Worm (Caenorhabditis elegans) whole organism, young adult: ENCODE data around the gene unc-33.

Source experiments
- B0035.1 ChIP-seq: sonication (generic microtip); optimal IDR thresholded peaks from 2 replicates; lab custom pipeline; 2016; ENCODE audit warnings: missing genetic modification characterization, mild to moderate bottlenecking, missing compliant biosample characterization, missing genotype, missing genetic modification reagents
- C06A6.2 ChIP-seq: fragments of 200-800 bp; sonication (Bioruptor generic); conservative IDR thresholded peaks from 2 replicates; pipeline ENCODE4 v1.3.6; 2022; ENCODE audit warnings: missing genetic modification characterization, missing compliant biosample characterization
- F23B12.7 ChIP-seq: sonication (generic microtip); optimal IDR thresholded peaks from 2 replicates; lab custom pipeline; 2017; ENCODE audit warnings: missing genetic modification characterization, mild to moderate bottlenecking, missing compliant biosample characterization, antibody characterized with exemption, moderate library complexity; ENCODE audit not compliant: insufficient read depth
- F33H1.4 ChIP-seq: fragments of 200-800 bp; sonication (Bioruptor generic); IDR thresholded peaks from 2 replicates; pipeline ENCODE4 v1.3.6; 2022; ENCODE audit warnings: missing genetic modification reagents, missing genetic modification characterization, missing compliant biosample characterization
- F55B11.4 ChIP-seq: sonication (generic microtip); optimal IDR thresholded peaks from 2 replicates; lab custom pipeline; 2016; ENCODE audit warnings: missing compliant biosample characterization, missing genetic modification characterization, borderline replicate concordance; ENCODE audit not compliant: insufficient read depth
- K11D2.4 ChIP-seq: fragments of 200-800 bp; sonication (Bioruptor generic); IDR thresholded peaks from 2 replicates; pipeline ENCODE4 v1.3.6; 2022; ENCODE audit warnings: missing genetic modification reagents, missing genetic modification characterization, missing compliant biosample characterization
- T07F8.4 ChIP-seq: sonication (generic microtip); optimal IDR thresholded peaks from 2 replicates; lab custom pipeline; 2016; ENCODE audit warnings: mild to moderate bottlenecking, missing genetic modification characterization, moderate library complexity, missing compliant biosample characterization
- Y53G8AR.9 ChIP-seq: fragments of 200-800 bp; sonication (Bioruptor generic); conservative IDR thresholded peaks from 2 replicates; pipeline ENCODE4 v1.3.6; 2022; ENCODE audit warnings: missing genetic modification reagents, missing genetic modification characterization, missing compliant biosample characterization
- Y56A3A.18 ChIP-seq: fragments of 200-800 bp; sonication (Bioruptor generic); IDR thresholded peaks from 2 replicates; pipeline ENCODE4 v1.3.6; 2022; ENCODE audit warnings: missing genetic modification reagents, missing genetic modification characterization, missing compliant biosample characterization
- Y95B8A.8 ChIP-seq: fragments of 200-800 bp; sonication (Bioruptor generic); IDR thresholded peaks from 2 replicates; pipeline ENCODE4 v1.3.6; 2022; ENCODE audit warnings: missing genetic modification reagents, missing genetic modification characterization, missing compliant biosample characterization
- aptf-2 ChIP-seq: fragments of 200-800 bp; sonication (Bioruptor generic); conservative IDR thresholded peaks from 2 replicates; pipeline ENCODE4 v1.3.6; 2022; ENCODE audit warnings: missing genetic modification reagents, missing genetic modification characterization, missing compliant biosample characterization
- aptf-3 ChIP-seq: fragments of 200-800 bp; sonication (Bioruptor generic); IDR thresholded peaks from 2 replicates; pipeline ENCODE4 v1.3.6; 2022; ENCODE audit warnings: missing genetic modification characterization, missing compliant biosample characterization
- bed-1 ChIP-seq: fragments of 200-800 bp; sonication (Bioruptor generic); IDR thresholded peaks from 2 replicates; pipeline ENCODE4 v1.3.6; 2022; ENCODE audit warnings: missing genetic modification reagents, missing genetic modification characterization, missing compliant biosample characterization
- cebp-1 ChIP-seq, 2 experiments: fragments of 200-800 bp in 1 of 2; sonication (Bioruptor generic) in 1 of 2; sonication (generic microtip) in 1 of 2; IDR thresholded peaks in 1 of 2; optimal IDR thresholded peaks in 1 of 2; 2 replicates each; pipeline versions ENCODE4 v1.3.6 to Lab custom; 2017 to 2022; ENCODE audit warnings: missing compliant biosample characterization in 2 of 2, missing genetic modification characterization in 2 of 2, mild to moderate bottlenecking in 1 of 2, missing genetic modification reagents in 1 of 2, moderate library complexity in 1 of 2
- ceh-100 ChIP-seq: fragments of 200-800 bp; sonication (Bioruptor generic); IDR thresholded peaks from 2 replicates; pipeline ENCODE4 v1.3.6; 2022; ENCODE audit warnings: missing genetic modification reagents, missing genetic modification characterization, missing compliant biosample characterization
- ceh-91 ChIP-seq: fragments of 200-800 bp; sonication (Bioruptor generic); IDR thresholded peaks from 2 replicates; pipeline ENCODE4 v1.3.6; 2022; ENCODE audit warnings: missing genetic modification reagents, missing genetic modification characterization, missing compliant biosample characterization
- chd-7 ChIP-seq: sonication (generic microtip); optimal IDR thresholded peaks from 2 replicates; lab custom pipeline; 2016; ENCODE audit warnings: mild to moderate bottlenecking, missing genetic modification characterization, moderate library complexity, missing compliant biosample characterization
- die-1 ChIP-seq: sonication (generic microtip); optimal IDR thresholded peaks from 2 replicates; lab custom pipeline; 2016; ENCODE audit warnings: missing genotype, mild to moderate bottlenecking, missing genetic modification characterization, missing compliant biosample characterization
- fkh-3 ChIP-seq: sonication (generic microtip); optimal IDR thresholded peaks from 2 replicates; lab custom pipeline; 2016; ENCODE audit warnings: mild to moderate bottlenecking, missing genetic modification characterization, missing compliant biosample characterization
- gei-17 ChIP-seq: fragments of 200-800 bp; sonication (Bioruptor generic); optimal IDR thresholded peaks from 2 replicates; lab custom pipeline; 2018; ENCODE audit warnings: mild to moderate bottlenecking, missing genetic modification characterization, missing compliant biosample characterization
- hlh-26 ChIP-seq: fragments of 200-800 bp; sonication (Bioruptor generic); conservative IDR thresholded peaks from 2 replicates; pipeline ENCODE4 v1.3.6; 2022; ENCODE audit warnings: missing genetic modification reagents, missing genetic modification characterization, missing compliant biosample characterization
- hmg-1.2 ChIP-seq: fragments of 200-800 bp; sonication (Bioruptor generic); IDR thresholded peaks from 2 replicates; pipeline ENCODE4 v1.3.6; 2022; ENCODE audit warnings: missing genetic modification reagents, missing genetic modification characterization, missing compliant biosample characterization
- hsf-1 ChIP-seq: fragments of 200-800 bp; sonication (Bioruptor generic); IDR thresholded peaks from 2 replicates; pipeline ENCODE4 v1.3.6; 2022; ENCODE audit warnings: missing genetic modification reagents, missing genetic modification characterization, missing compliant biosample characterization
- let-526 ChIP-seq: fragments of 200-800 bp; sonication (Bioruptor generic); IDR thresholded peaks from 2 replicates; pipeline ENCODE4 v1.3.6; 2022; ENCODE audit warnings: missing genetic modification reagents, missing genetic modification characterization, missing compliant biosample characterization
- lin-40 ChIP-seq: sonication (generic microtip); optimal IDR thresholded peaks from 2 replicates; lab custom pipeline; 2016; ENCODE audit warnings: missing genetic modification characterization, mild to moderate bottlenecking, missing compliant biosample characterization, missing genotype, missing genetic modification reagents
- lir-1 ChIP-seq: fragments of 200-800 bp; sonication (Bioruptor generic); conservative IDR thresholded peaks from 2 replicates; pipeline ENCODE4 v1.3.6; 2022; ENCODE audit warnings: missing genetic modification reagents, missing genetic modification characterization, missing compliant biosample characterization
- lsy-27 ChIP-seq: sonication (generic microtip); optimal IDR thresholded peaks from 2 replicates; lab custom pipeline; 2017; ENCODE audit warnings: missing genetic modification characterization, mild to moderate bottlenecking, missing compliant biosample characterization, antibody characterized with exemption, missing genotype, borderline replicate concordance; ENCODE audit not compliant: insufficient read depth
- madf-10 ChIP-seq: sonication (generic microtip); optimal IDR thresholded peaks from 2 replicates; lab custom pipeline; 2016; ENCODE audit warnings: mild to moderate bottlenecking, missing genetic modification characterization, missing compliant biosample characterization
- madf-6 ChIP-seq: fragments of 200-800 bp; sonication (Bioruptor generic); IDR thresholded peaks from 2 replicates; pipeline ENCODE4 v1.3.6; 2022; ENCODE audit warnings: missing genetic modification reagents, missing genetic modification characterization, missing compliant biosample characterization
- nfya-1 ChIP-seq: sonication (generic microtip); optimal IDR thresholded peaks from 2 replicates; lab custom pipeline; 2017; ENCODE audit warnings: antibody characterized with exemption, missing compliant biosample characterization, missing genetic modification characterization, borderline replicate concordance; ENCODE audit not compliant: insufficient read depth
- nfya-2 ChIP-seq: fragments of 200-800 bp; sonication (Bioruptor generic); IDR thresholded peaks from 2 replicates; pipeline ENCODE4 v1.3.6; 2022; ENCODE audit warnings: missing genetic modification reagents, missing genetic modification characterization, missing compliant biosample characterization
- nhr-179 ChIP-seq: sonication (generic microtip); optimal IDR thresholded peaks from 2 replicates; lab custom pipeline; 2016; ENCODE audit warnings: mild to moderate bottlenecking, missing genetic modification characterization, missing compliant biosample characterization
- pbrm-1 ChIP-seq: fragments of 200-800 bp; sonication (Bioruptor generic); IDR thresholded peaks from 2 replicates; pipeline ENCODE4 v1.3.6; 2022; ENCODE audit warnings: missing genetic modification reagents, missing genetic modification characterization, missing compliant biosample characterization
- pha-4 ChIP-seq: fragments of 150-350 bp; sonication (generic microtip); optimal IDR thresholded peaks from 2 replicates; lab custom pipeline; 2014; ENCODE audit warnings: missing biosample characterization, missing genetic modification reagents, missing genetic modification characterization
- snpc-1.1 ChIP-seq: sonication (generic microtip); optimal IDR thresholded peaks from 2 replicates; lab custom pipeline; 2017; ENCODE audit warnings: missing genetic modification characterization, mild to moderate bottlenecking, missing compliant biosample characterization, antibody characterized with exemption, moderate library complexity, missing genotype, missing genetic modification reagents; ENCODE audit not compliant: insufficient read depth
- snpc-4 ChIP-seq, 5 experiments: fragments of 150-350 bp in 1 of 5; sonication (generic microtip) in 4 of 5; optimal IDR thresholded peaks; 2 replicates each; lab custom pipeline; 2014 to 2018; ENCODE audit warnings: missing genetic modification characterization in 5 of 5, missing biosample characterization in 3 of 5, antibody characterized with exemption in 2 of 5, mild to moderate bottlenecking in 2 of 5, missing compliant biosample characterization in 2 of 5, missing genotype in 2 of 5, moderate library complexity in 2 of 5, missing genetic modification reagents in 1 of 5
- somi-1 ChIP-seq: fragments of 200-800 bp; sonication (Bioruptor generic); optimal IDR thresholded peaks from 2 replicates; lab custom pipeline; 2018; ENCODE audit warnings: mild to moderate bottlenecking, missing genetic modification characterization, missing compliant biosample characterization
- tlf-1 ChIP-seq: fragments of 200-800 bp; sonication (Bioruptor generic); optimal IDR thresholded peaks from 2 replicates; lab custom pipeline; 2018; ENCODE audit warnings: mild to moderate bottlenecking, missing genetic modification characterization, missing compliant biosample characterization
- xnd-1 ChIP-seq: sonication (generic microtip); optimal IDR thresholded peaks from 2 replicates; lab custom pipeline; 2016; ENCODE audit warnings: missing genotype, missing genetic modification reagents, missing genetic modification characterization, missing compliant biosample characterization
- zfh-2 ChIP-seq: fragments of 200-800 bp; sonication (Bioruptor generic); conservative IDR thresholded peaks from 2 replicates; pipeline ENCODE4 v1.3.6; 2022; ENCODE audit warnings: missing genetic modification reagents, missing genetic modification characterization, missing compliant biosample characterization
- ztf-18 ChIP-seq: sonication (generic microtip); optimal IDR thresholded peaks from 2 replicates; lab custom pipeline; 2016; ENCODE audit warnings: missing genotype, mild to moderate bottlenecking, missing genetic modification characterization, missing compliant biosample characterization
- ztf-25 ChIP-seq: fragments of 200-800 bp; sonication (Bioruptor generic); IDR thresholded peaks from 2 replicates; pipeline ENCODE4 v1.3.6; 2022; ENCODE audit warnings: missing genetic modification reagents, missing genetic modification characterization, missing compliant biosample characterization
- ztf-26 ChIP-seq: sonication (generic microtip); optimal IDR thresholded peaks from 2 replicates; lab custom pipeline; 2017; ENCODE audit warnings: missing genetic modification characterization, missing compliant biosample characterization
- ztf-6 ChIP-seq: fragments of 200-800 bp; sonication (Bioruptor generic); IDR thresholded peaks from 2 replicates; pipeline ENCODE4 v1.3.6; 2022; ENCODE audit warnings: missing genetic modification reagents, missing genetic modification characterization, missing compliant biosample characterization

Gene unc-33

ce11 chrIV:3517582-3517981 lies 896 bp downstream of the unc-33 start (continued):
- TF ChIP-seq pbrm-1 (GFP tag; lab: Robert Waterston, UW), result no peak
- TF ChIP-seq F33H1.4 (GFP tag; lab: Robert Waterston, UW), result peak; percentile 88
- TF ChIP-seq bed-1 (GFP tag; lab: Robert Waterston, UW), result no peak
- peak; percentile 83 for TF ChIP-seq madf-6 (GFP tag; lab: Robert Waterston, UW)
- TF ChIP-seq pha-4 (tag; lab: Kevin White, UChicago), result no peak
- TF ChIP-seq B0035.1, result no peak
- TF ChIP-seq madf-10, result no peak
- TF ChIP-seq, all 124 proteins: peak for 9

DNA sequence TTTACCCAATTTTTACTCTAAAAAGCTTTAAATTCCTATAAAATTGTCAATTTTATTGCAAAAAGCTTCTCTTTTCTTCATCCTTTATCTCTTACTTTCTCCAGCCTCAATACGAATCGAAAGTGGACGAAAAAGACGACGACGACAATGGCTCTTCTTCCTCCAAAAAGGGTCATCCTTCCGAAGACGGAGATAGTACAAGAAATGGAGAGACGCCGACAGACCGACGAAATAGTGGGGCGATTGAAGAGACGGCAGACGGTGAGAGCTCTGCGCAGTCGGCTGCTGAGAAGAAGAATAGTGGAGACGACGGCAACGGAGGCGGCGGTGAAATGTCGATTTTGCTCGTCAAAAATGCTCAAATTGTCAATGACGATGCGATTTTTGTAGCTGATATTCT lies 2.7 kb downstream of the unc-33 start:
- no peak for TF ChIP-seq gei-17 (GFP tag; lab: Kevin White, UChicago)
- no peak for TF ChIP-seq tlf-1 (GFP tag; lab: Kevin White, UChicago)
- TF ChIP-seq aptf-2 (GFP tag; lab: Robert Waterston, UW), result no peak
- TF ChIP-seq Y95B8A.8 (GFP tag; lab: Robert Waterston, UW), result no peak
- no peak for TF ChIP-seq nfya-1
- no peak for TF ChIP-seq fkh-3 (tag; lab: Kevin White, UChicago)
- peak; percentile 68 for TF ChIP-seq snpc-4 (GFP tag; optimal IDR thresholded peaks at IDR 0.05; lab: Kevin White, UChicago)
- peak; percentile 70 to 85 (median 84) for TF ChIP-seq snpc-4 (tag; optimal IDR thresholded peaks at IDR 0.05; lab: Kevin White, UChicago)
- no peak for TF ChIP-seq die-1 (tag; lab: Kevin White, UChicago)
- TF ChIP-seq F55B11.4, result no peak
- TF ChIP-seq K11D2.4 (GFP tag; lab: Robert Waterston, UW), result no peak
- no peak for TF ChIP-seq chd-7 (tag; lab: Kevin White, UChicago)
- no peak for TF ChIP-seq ztf-25 (GFP tag; lab: Robert Waterston, UW)
- no peak for TF ChIP-seq hsf-1 (GFP tag; lab: Robert Waterston, UW)
- no peak for TF ChIP-seq madf-6 (GFP tag; lab: Robert Waterston, UW)
- TF ChIP-seq let-526, result no peak
- no peak for TF ChIP-seq lin-40
- TF ChIP-seq cebp-1 (GFP tag; IDR thresholded peaks at IDR 0.05; lab: Robert Waterston, UW), result no peak
- TF ChIP-seq cebp-1 (tag; optimal IDR thresholded peaks at IDR 0.05; lab: Kevin White, UChicago), result peak; percentile 47
- no peak for TF ChIP-seq somi-1 (GFP tag; lab: Kevin White, UChicago)
- no peak for TF ChIP-seq ztf-18 (tag; lab: Kevin White, UChicago)
- no peak for TF ChIP-seq aptf-3 (GFP tag; lab: Robert Waterston, UW)
- TF ChIP-seq Y56A3A.18 (GFP tag; lab: Robert Waterston, UW), result no peak
- no peak for TF ChIP-seq lsy-27
- TF ChIP-seq nfya-2, result no peak
- no peak for TF ChIP-seq lir-1 (GFP tag; lab: Robert Waterston, UW)
- TF ChIP-seq xnd-1 (tag; lab: Kevin White, UChicago), result no peak
- TF ChIP-seq ztf-6 (GFP tag; lab: Robert Waterston, UW), result no peak
- TF ChIP-seq snpc-1.1 (tag; lab: Kevin White, UChicago), result no peak
- no peak for TF ChIP-seq F23B12.7
- no peak for TF ChIP-seq ceh-100 (GFP tag; lab: Robert Waterston, UW)
- TF ChIP-seq ceh-91 (GFP tag; lab: Robert Waterston, UW), result no peak
- TF ChIP-seq zfh-2, result peak; percentile 63
- 0 out of 2 replicates have a peak, but pooled peaks have one; percentile 26 for TF ChIP-seq C06A6.2 (GFP tag; lab: Robert Waterston, UW)
- TF ChIP-seq bed-1 (GFP tag; lab: Robert Waterston, UW), result no peak
- TF ChIP-seq Y53G8AR.9 (GFP tag; lab: Robert Waterston, UW), result no peak
- TF ChIP-seq hmg-1.2 (GFP tag; lab: Robert Waterston, UW), result peak; percentile 99
- TF ChIP-seq T07F8.4 (tag; lab: Kevin White, UChicago), result no peak
- TF ChIP-seq hlh-26 (GFP tag; lab: Robert Waterston, UW), result no peak
- no peak for TF ChIP-seq nhr-179 (tag; lab: Kevin White, UChicago)
- TF ChIP-seq ztf-26 (tag; lab: Kevin White, UChicago), result no peak
